Worm (Caenorhabditis elegans) whole organism, L2 larva: ENCODE results near the gene srh-244.

Experiments
- F13H6.1 ChIP-seq: sonication (generic microtip); optimal IDR thresholded peaks from 2 replicates; lab custom pipeline; 2016; ENCODE audit warnings: missing genetic modification characterization, missing compliant biosample characterization
- R02D3.7 ChIP-seq: fragments of 150-350 bp; optimal IDR thresholded peaks from 2 replicates; lab custom pipeline; 2014; ENCODE audit warnings: missing biosample characterization, missing genetic modification characterization
- Y55F3AM.14 ChIP-seq: fragments of 200-800 bp; sonication (Bioruptor generic); optimal IDR thresholded peaks from 2 replicates; lab custom pipeline; 2018; ENCODE audit warnings: mild to moderate bottlenecking, missing genetic modification characterization, missing compliant biosample characterization
- ZK546.5 ChIP-seq: sonication (generic microtip); optimal IDR thresholded peaks from 2 replicates; lab custom pipeline; 2017; ENCODE audit warnings: missing biosample characterization, missing genetic modification characterization
- alr-1 ChIP-seq: fragments of 150-350 bp; optimal IDR thresholded peaks from 2 replicates; lab custom pipeline; 2014; ENCODE audit warnings: missing biosample characterization, missing genetic modification characterization
- aly-2 ChIP-seq: fragments of 150-350 bp; optimal IDR thresholded peaks from 2 replicates; lab custom pipeline; 2014; ENCODE audit warnings: missing biosample characterization, missing genetic modification characterization
- blmp-1 ChIP-seq: sonication (generic microtip); optimal IDR thresholded peaks from 2 replicates; lab custom pipeline; 2017; ENCODE audit warnings: missing genetic modification characterization, mild to moderate bottlenecking, missing compliant biosample characterization, antibody characterized with exemption, moderate library complexity; ENCODE audit not compliant: insufficient read depth
- ceh-16 ChIP-seq: fragments of 150-350 bp; optimal IDR thresholded peaks from 2 replicates; lab custom pipeline; 2014; ENCODE audit warnings: missing biosample characterization, missing genetic modification characterization
- dmd-4 ChIP-seq: sonication (generic microtip); optimal IDR thresholded peaks from 2 replicates; lab custom pipeline; 2017; ENCODE audit warnings: missing biosample characterization, missing genetic modification characterization
- elt-1 ChIP-seq: fragments of 150-350 bp; optimal IDR thresholded peaks from 2 replicates; lab custom pipeline; 2014; ENCODE audit warnings: missing biosample characterization, missing genetic modification characterization
- elt-3 ChIP-seq: sonication (generic microtip); optimal IDR thresholded peaks from 2 replicates; lab custom pipeline; 2017; ENCODE audit warnings: missing biosample characterization, missing genetic modification characterization
- fos-1 ChIP-seq: fragments of 150-350 bp; optimal IDR thresholded peaks from 2 replicates; lab custom pipeline; 2014; ENCODE audit warnings: missing biosample characterization, missing genetic modification characterization
- gmeb-1 ChIP-seq: fragments of 150-350 bp; optimal IDR thresholded peaks from 2 replicates; lab custom pipeline; 2014; ENCODE audit warnings: missing biosample characterization, missing genetic modification characterization
- lin-11 ChIP-seq: fragments of 150-350 bp; sonication (generic microtip); optimal IDR thresholded peaks from 2 replicates; lab custom pipeline; 2014; ENCODE audit warnings: missing biosample characterization, missing genetic modification characterization, inconsistent platforms, mixed read lengths
- lin-13 ChIP-seq: fragments of 150-350 bp; optimal IDR thresholded peaks from 2 replicates; lab custom pipeline; 2014; ENCODE audit warnings: missing biosample characterization, missing genetic modification reagents, missing genetic modification characterization
- lin-39 ChIP-seq: fragments of 150-350 bp; optimal IDR thresholded peaks from 2 replicates; lab custom pipeline; 2014; ENCODE audit warnings: missing biosample characterization, missing genetic modification reagents, missing genetic modification characterization
- mab-5 ChIP-seq: fragments of 150-350 bp; optimal IDR thresholded peaks from 2 replicates; lab custom pipeline; 2014; ENCODE audit warnings: missing biosample characterization, missing genetic modification characterization
- mbf-1 ChIP-seq: sonication (generic microtip); optimal IDR thresholded peaks from 2 replicates; lab custom pipeline; 2017; ENCODE audit warnings: missing biosample characterization, missing genetic modification characterization
- mdl-1 ChIP-seq, 2 experiments: fragments of 150-350 bp in 1 of 2; sonication (generic microtip) in 1 of 2; optimal IDR thresholded peaks; 2 replicates each; lab custom pipeline; 2017; ENCODE audit warnings: missing biosample characterization in 2 of 2, missing genetic modification characterization in 2 of 2
- nhr-10 ChIP-seq: sonication (generic microtip); optimal IDR thresholded peaks from 2 replicates; lab custom pipeline; 2017; ENCODE audit warnings: missing biosample characterization, missing genetic modification characterization
- nhr-11 ChIP-seq: fragments of 150-350 bp; optimal IDR thresholded peaks from 2 replicates; lab custom pipeline; 2014; ENCODE audit warnings: missing biosample characterization, missing genetic modification characterization
- nhr-12 ChIP-seq: fragments of 150-350 bp; optimal IDR thresholded peaks from 2 replicates; lab custom pipeline; 2014; ENCODE audit warnings: missing biosample characterization, missing genetic modification characterization
- nhr-129 ChIP-seq: fragments of 150-350 bp; optimal IDR thresholded peaks from 2 replicates; lab custom pipeline; 2014; ENCODE audit warnings: missing biosample characterization, missing genetic modification characterization
- nhr-21 ChIP-seq: fragments of 150-350 bp; optimal IDR thresholded peaks from 2 replicates; lab custom pipeline; 2014; ENCODE audit warnings: missing biosample characterization, missing genetic modification characterization
- nhr-23 ChIP-seq: fragments of 150-350 bp; optimal IDR thresholded peaks from 2 replicates; lab custom pipeline; 2014; ENCODE audit warnings: missing biosample characterization, missing genetic modification reagents, missing genetic modification characterization
- nhr-237 ChIP-seq: fragments of 150-350 bp; optimal IDR thresholded peaks from 2 replicates; lab custom pipeline; 2014; ENCODE audit warnings: missing biosample characterization, missing genetic modification characterization
- nhr-25 ChIP-seq: fragments of 150-350 bp; sonication (generic microtip); optimal IDR thresholded peaks from 3 replicates; lab custom pipeline; 2014; ENCODE audit warnings: missing biosample characterization, missing genetic modification characterization
- nhr-6 ChIP-seq: fragments of 150-350 bp; optimal IDR thresholded peaks from 2 replicates; lab custom pipeline; 2014; ENCODE audit warnings: missing biosample characterization, missing genetic modification characterization
- nhr-77 ChIP-seq: fragments of 150-350 bp; optimal IDR thresholded peaks from 2 replicates; lab custom pipeline; 2014; ENCODE audit warnings: missing biosample characterization, missing genetic modification characterization
- peb-1 ChIP-seq: fragments of 150-350 bp; optimal IDR thresholded peaks from 2 replicates; lab custom pipeline; 2014; ENCODE audit warnings: missing biosample characterization, missing genetic modification characterization
- sem-4 ChIP-seq: fragments of 150-350 bp; optimal IDR thresholded peaks from 2 replicates; lab custom pipeline; 2014; ENCODE audit warnings: missing biosample characterization, missing genetic modification reagents, missing genetic modification characterization
- skn-1 ChIP-seq: sonication (generic microtip); optimal IDR thresholded peaks from 2 replicates; lab custom pipeline; 2017; ENCODE audit warnings: missing biosample characterization, missing genetic modification characterization
- sma-3 ChIP-seq: sonication (generic microtip); optimal IDR thresholded peaks from 2 replicates; lab custom pipeline; 2016; ENCODE audit warnings: missing genetic modification reagents, missing genetic modification characterization, missing compliant biosample characterization
- sma-9 ChIP-seq, 2 experiments: fragments of 150-350 bp in 1 of 2; sonication (generic microtip) in 1 of 2; optimal IDR thresholded peaks; 2 replicates each; lab custom pipeline; 2014 to 2016; ENCODE audit warnings: missing genetic modification characterization in 2 of 2, mild to moderate bottlenecking in 1 of 2, missing biosample characterization in 1 of 2, missing compliant biosample characterization in 1 of 2, missing genetic modification reagents in 1 of 2, moderate library complexity in 1 of 2
- snpc-4 ChIP-seq: fragments of 150-350 bp; optimal IDR thresholded peaks from 2 replicates; lab custom pipeline; 2014; ENCODE audit warnings: missing biosample characterization, missing genetic modification characterization
- unc-55 ChIP-seq: fragments of 150-350 bp; sonication (generic microtip); optimal IDR thresholded peaks from 3 replicates; lab custom pipeline; 2014; ENCODE audit warnings: missing biosample characterization, missing genetic modification reagents, missing genetic modification characterization
- unc-62 ChIP-seq: fragments of 150-350 bp; optimal IDR thresholded peaks from 2 replicates; lab custom pipeline; 2014; ENCODE audit warnings: missing biosample characterization, missing genetic modification reagents, missing genetic modification characterization
- zag-1 ChIP-seq: fragments of 150-350 bp; optimal IDR thresholded peaks from 2 replicates; lab custom pipeline; 2014; ENCODE audit warnings: missing biosample characterization, missing genetic modification characterization
- ztf-11 ChIP-seq: sonication (generic microtip); optimal IDR thresholded peaks from 2 replicates; lab custom pipeline; 2017; ENCODE audit warnings: missing biosample characterization, missing genetic modification characterization
- ztf-4 ChIP-seq: fragments of 150-350 bp; optimal IDR thresholded peaks from 2 replicates; lab custom pipeline; 2014; ENCODE audit warnings: missing biosample characterization, missing genetic modification characterization

Gene srh-244

DNA sequence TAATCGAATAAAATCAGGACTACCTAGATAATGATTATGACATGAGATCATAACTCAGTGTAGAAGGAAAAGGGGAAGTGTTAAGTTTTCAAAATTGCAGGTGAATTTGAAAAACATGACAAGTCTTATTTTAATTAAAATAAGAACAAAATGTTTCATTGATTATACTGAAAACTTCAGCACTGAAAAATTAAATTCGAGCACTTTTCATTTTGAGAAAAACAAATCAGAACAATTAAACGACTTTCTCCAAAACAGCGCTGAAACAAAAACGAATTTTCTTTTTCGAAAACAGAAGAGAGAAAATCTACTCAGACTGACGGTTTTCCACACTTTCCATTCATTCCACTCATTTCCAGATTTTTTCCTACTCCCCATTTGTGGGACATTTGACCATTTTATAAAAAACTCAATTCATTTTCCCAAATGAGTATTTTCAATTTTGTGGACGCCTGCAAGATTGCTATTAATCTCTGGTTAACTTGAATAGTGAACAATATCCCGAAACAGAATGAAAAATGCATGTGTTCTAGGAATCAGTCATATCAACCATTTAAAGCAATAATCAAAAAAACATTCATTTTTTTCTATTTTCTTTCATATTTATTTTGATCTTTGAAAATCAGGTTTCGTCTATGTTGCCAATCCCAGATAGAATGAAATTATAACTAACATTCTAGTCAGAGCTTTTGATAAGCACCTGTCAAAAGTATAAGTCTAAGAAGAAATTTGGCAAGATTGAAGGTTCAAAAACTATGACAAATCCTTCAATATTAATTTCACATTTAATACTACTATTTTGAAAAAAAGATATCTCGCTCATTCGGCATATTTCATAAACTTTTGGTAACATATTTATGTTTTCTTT, 8.8 kb downstream of the srh-244 start, which contains the start of the genes srh-231 and srh-275:
srh-231 (minus strand) TSS at position 51 of the 868 bp plus-strand sequence.
srh-275 (plus strand) TSS at position 818 of the 868 bp plus-strand sequence.
- TF ChIP-seq nhr-25 (tag; lab: Kevin White, UChicago) (no peak), sem-4 (tag; lab: Kevin White, UChicago) (no peak), skn-1 (tag; lab: Kevin White, UChicago) (no peak), mbf-1 (no peak), fos-1 (tag; lab: Kevin White, UChicago) (no peak), nhr-77 (tag; lab: Kevin White, UChicago) (no peak), ceh-16 (tag; lab: Kevin White, UChicago) (no peak), mdl-1 (tag; optimal IDR thresholded peaks at IDR 0.05; lab: Kevin White, UChicago) (no peak), elt-1 (tag; lab: Kevin White, UChicago) (no peak), ZK546.5 (tag; lab: Kevin White, UChicago) (no peak), mab-5 (no peak), F13H6.1 (tag; lab: Kevin White, UChicago) (no peak), nhr-10 (tag; lab: Kevin White, UChicago) (no peak), nhr-12 (tag; lab: Kevin White, UChicago) (no peak), snpc-4 (no peak), nhr-6 (no peak), unc-55 (GFP tag; lab: Kevin White, UChicago) (no peak)

- TF ChIP-seq nhr-237 (tag; lab: Kevin White, UChicago) (no peak), Y55F3AM.14 (GFP tag; lab: Kevin White, UChicago) (no peak), mdl-1 (tag; optimal IDR thresholded peaks at IDR 0.05; lab: Kevin White, UChicago) (no peak), peb-1 (tag; lab: Kevin White, UChicago) (no peak), sma-9 (GFP tag; optimal IDR thresholded peaks at IDR 0.05; lab: Kevin White, UChicago) (no peak), sma-9 (tag; optimal IDR thresholded peaks at IDR 0.05; lab: Kevin White, UChicago) (no peak), nhr-25 (tag; lab: Kevin White, UChicago) (no peak), dmd-4 (tag; lab: Kevin White, UChicago) (no peak), fos-1 (tag; lab: Kevin White, UChicago) (no peak), alr-1 (no peak), blmp-1 (tag; lab: Kevin White, UChicago) (no peak), zag-1 (tag; lab: Kevin White, UChicago) (no peak), ztf-4 (tag; lab: Kevin White, UChicago) (no peak), snpc-4 (no peak), lin-39 (no peak), sma-3 (GFP tag; lab: Kevin White, UChicago) (no peak), lin-11 (tag; lab: Kevin White, UChicago) (no peak), nhr-129 (no peak)
These were observed 10.0 kb downstream of the srh-244 start for ce11 chrV:7353602-7354001.

DNA sequence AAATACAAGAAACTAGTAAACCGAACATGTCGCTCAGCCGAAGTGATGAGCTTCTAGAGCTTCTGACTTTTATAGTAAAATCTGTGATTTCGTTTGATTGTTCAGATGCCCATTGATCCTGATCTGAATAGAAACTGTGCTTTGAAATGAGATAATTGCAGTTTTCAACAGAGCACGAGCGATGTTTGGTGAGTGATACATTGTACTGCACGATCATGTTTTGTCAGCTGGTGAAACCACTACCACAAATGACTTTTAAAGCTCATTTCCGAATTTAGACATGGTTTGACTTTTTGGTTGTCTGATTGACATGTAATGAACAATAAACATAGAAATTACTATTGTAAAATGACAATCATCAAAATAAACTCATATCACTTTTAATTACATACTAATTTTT, 11.8 kb downstream of the srh-244 start, which contains the start of gene tag-293:
tag-293 (minus strand) TSS at position 101 of the 400 bp plus-strand sequence.
- TF ChIP-seq lin-39 (no peak), nhr-129 (no peak), mab-5 (no peak), nhr-23 (tag; lab: Kevin White, UChicago) (no peak)

- TF ChIP-seq gmeb-1 (tag; lab: Kevin White, UChicago) (no peak), nhr-23 (tag; lab: Kevin White, UChicago) (no peak), dmd-4 (tag; lab: Kevin White, UChicago) (no peak), ztf-11 (tag; lab: Kevin White, UChicago) (no peak), nhr-6 (no peak), sem-4 (tag; lab: Kevin White, UChicago) (no peak), elt-3 (tag; lab: Kevin White, UChicago) (no peak), nhr-11 (tag; lab: Kevin White, UChicago) (no peak), nhr-129 (no peak), alr-1 (no peak), unc-62 (GFP tag; lab: Kevin White, UChicago) (no peak), nhr-12 (tag; lab: Kevin White, UChicago) (no peak), R02D3.7 (no peak), aly-2 (tag; lab: Kevin White, UChicago) (no peak), lin-13 (GFP tag; lab: Kevin White, UChicago) (no peak), mdl-1 (tag; optimal IDR thresholded peaks at IDR 0.05; lab: Kevin White, UChicago) (no peak), nhr-21 (tag; lab: Kevin White, UChicago) (no peak)
These were observed 13.1 kb downstream of the srh-244 start, which contains the start of gene C03G6.21 for ce11 chrV:7356684-7357083. Gene C03G6.21 (minus strand): TSS chrV:7356784.
